Fruit fly (Drosophila melanogaster) whole organism, embryonic: ENCODE measurements around the gene RanGAP.
A peak's percentile ranks its signal among the peaks of the same experiment; 100 is the strongest.

Experiments used
- BEAF-32 ChIP-seq: fragments of 200-800 bp; sonication (Bioruptor generic); optimal IDR thresholded peaks from 3 replicates; lab custom pipeline; 2017; ENCODE audit warnings: missing biosample characterization, missing genetic modification characterization, mild to moderate bottlenecking, moderate library complexity, missing genetic modification reagents
- CG11093 ChIP-seq: fragments of 200-800 bp; sonication (Bioruptor generic); IDR thresholded peaks from 3 replicates; pipeline ENCODE4 v1.3.6; 2022; ENCODE audit warnings: missing biosample characterization, missing genetic modification characterization
- CG11504 ChIP-seq: fragments of 200-800 bp; sonication (Bioruptor generic); optimal IDR thresholded peaks from 3 replicates; lab custom pipeline; 2019; ENCODE audit warnings: missing biosample characterization, mild to moderate bottlenecking, missing genetic modification characterization, moderate library complexity
- CG11723 ChIP-seq: fragments of 200-800 bp; sonication (Bioruptor generic); optimal IDR thresholded peaks from 2 replicates; lab custom pipeline; 2017; ENCODE audit warnings: missing biosample characterization, mild to moderate bottlenecking, missing genetic modification characterization
- CG12744 ChIP-seq: fragments of 200-800 bp; sonication (Bioruptor generic); optimal IDR thresholded peaks from 2 replicates; lab custom pipeline; 2016; ENCODE audit warnings: missing biosample characterization, missing genetic modification characterization
- CG13287 ChIP-seq: fragments of 200-800 bp; sonication (Bioruptor generic); IDR thresholded peaks from 2 replicates; pipeline ENCODE4 v1.3.6; 2022; ENCODE audit warnings: missing biosample characterization, missing genetic modification characterization; ENCODE audit not compliant: partially characterized antibody
- CG15514 ChIP-seq: fragments of 200-800 bp; sonication (Bioruptor generic); optimal IDR thresholded peaks from 3 replicates; lab custom pipeline; 2017; ENCODE audit warnings: missing biosample characterization, missing genetic modification characterization, mild to moderate bottlenecking, moderate library complexity, missing genetic modification reagents
- CG16813 ChIP-seq: fragments of 200-800 bp; sonication (Bioruptor generic); IDR thresholded peaks from 3 replicates; pipeline ENCODE4 v1.3.6; 2022; ENCODE audit warnings: missing biosample characterization, missing genetic modification characterization; ENCODE audit not compliant: partially characterized antibody
- CG33557 ChIP-seq: fragments of 200-800 bp; sonication (Bioruptor generic); optimal IDR thresholded peaks from 2 replicates; lab custom pipeline; 2019; ENCODE audit warnings: missing biosample characterization, mild to moderate bottlenecking, missing genetic modification characterization, moderate library complexity
- CG4282 ChIP-seq: fragments of 200-800 bp; sonication (Bioruptor generic); optimal IDR thresholded peaks from 2 replicates; lab custom pipeline; 2016; ENCODE audit warnings: missing biosample characterization, missing genetic modification characterization
- CG43689 ChIP-seq: fragments of 200-800 bp; sonication (Bioruptor generic); IDR thresholded peaks from 2 replicates; pipeline ENCODE4 v1.3.6; 2022; ENCODE audit warnings: missing biosample characterization, missing genetic modification characterization
- CG4730 ChIP-seq: fragments of 200-800 bp; sonication (Bioruptor generic); IDR thresholded peaks from 2 replicates; pipeline ENCODE4 v1.3.6; 2022; ENCODE audit warnings: missing biosample characterization, missing genetic modification characterization
- CG6689 ChIP-seq: fragments of 200-800 bp; sonication (Bioruptor generic); IDR thresholded peaks from 2 replicates; pipeline ENCODE4 v1.3.6; 2022; ENCODE audit warnings: missing biosample characterization, missing genetic modification characterization
- CG7987 ChIP-seq: fragments of 200-800 bp; sonication (Bioruptor generic); optimal IDR thresholded peaks from 2 replicates; lab custom pipeline; 2018; ENCODE audit warnings: missing biosample characterization, mild to moderate bottlenecking, missing genetic modification characterization, moderate library complexity
- CG8290 ChIP-seq, 3 experiments: fragments of 200-800 bp; sonication (Bioruptor generic); optimal IDR thresholded peaks; 2 replicates each; lab custom pipeline; 2016 to 2019; ENCODE audit warnings: missing biosample characterization in 3 of 3, missing genetic modification characterization in 3 of 3, mild to moderate bottlenecking in 2 of 3, moderate library complexity in 1 of 3
- CG9437 ChIP-seq: fragments of 200-800 bp; sonication (Bioruptor generic); optimal IDR thresholded peaks from 2 replicates; lab custom pipeline; 2018; ENCODE audit warnings: missing biosample characterization, mild to moderate bottlenecking, missing genetic modification characterization
- Camta ChIP-seq: fragments of 200-800 bp; sonication (Bioruptor generic); optimal IDR thresholded peaks from 2 replicates; lab custom pipeline; 2016; ENCODE audit warnings: missing biosample characterization, missing genetic modification characterization
- D19A ChIP-seq: fragments of 200-800 bp; optimal IDR thresholded peaks from 3 replicates; lab custom pipeline; 2019; ENCODE audit warnings: missing biosample characterization, mild to moderate bottlenecking, missing genetic modification characterization, moderate library complexity
- Dbx ChIP-seq: fragments of 200-800 bp; sonication (Bioruptor generic); IDR thresholded peaks from 3 replicates; pipeline ENCODE4 v1.3.6; 2022; ENCODE audit warnings: missing biosample characterization, missing genetic modification characterization
- Dfd ChIP-seq, 2 experiments: fragments of >200 bp; optimal IDR thresholded peaks; 2 replicates each; lab custom pipeline; 2017; ENCODE audit warnings: missing biosample characterization in 2 of 2, missing genetic modification characterization in 2 of 2
- Dll ChIP-seq: fragments of 200-800 bp; sonication (Bioruptor generic); IDR thresholded peaks from 4 replicates; pipeline ENCODE4 v1.3.6; 2022; ENCODE audit warnings: missing biosample characterization, missing genetic modification characterization; ENCODE audit not compliant: partially characterized antibody
- Doc2 ChIP-seq: fragments of 200-800 bp; sonication (Bioruptor generic); IDR thresholded peaks from 2 replicates; pipeline ENCODE4 v1.3.6; 2022; ENCODE audit warnings: missing biosample characterization, missing genetic modification characterization
- ERR ChIP-seq: fragments of 200-800 bp; sonication (Bioruptor generic); optimal IDR thresholded peaks from 2 replicates; lab custom pipeline; 2016; ENCODE audit warnings: missing biosample characterization, missing genetic modification characterization
- Ets65A ChIP-seq: fragments of 200-800 bp; sonication (Bioruptor generic); peaks from one replicate; lab custom pipeline; 2016; ENCODE audit warnings: missing biosample characterization, missing genetic modification characterization
- Ets97D ChIP-seq: fragments of 200-800 bp; sonication (Bioruptor generic); optimal IDR thresholded peaks from 3 replicates; lab custom pipeline; 2016; ENCODE audit warnings: missing biosample characterization, missing genetic modification characterization
- H2.0 ChIP-seq: fragments of 200-800 bp; sonication (Bioruptor generic); IDR thresholded peaks from 2 replicates; pipeline ENCODE4 v1.3.6; 2022; ENCODE audit warnings: missing biosample characterization, missing genetic modification characterization
- Hmr ChIP-seq: fragments of 200-800 bp; sonication (Bioruptor generic); optimal IDR thresholded peaks from 3 replicates; lab custom pipeline; 2017; ENCODE audit warnings: mild to moderate bottlenecking, missing biosample characterization, missing genetic modification reagents, missing genetic modification characterization
- Mrtf ChIP-seq: fragments of 200-800 bp; sonication (Bioruptor generic); IDR thresholded peaks from 3 replicates; pipeline ENCODE4 v1.3.6; 2022; ENCODE audit warnings: missing biosample characterization, missing genetic modification characterization
- NFAT ChIP-seq: fragments of 200-800 bp; sonication (Bioruptor generic); IDR thresholded peaks from 2 replicates; pipeline ENCODE4 v1.3.6; 2022; ENCODE audit warnings: missing biosample characterization, missing genetic modification characterization
- Opbp ChIP-seq: fragments of 200-800 bp; sonication (Bioruptor generic); IDR thresholded peaks from 3 replicates; pipeline ENCODE4 v1.3.6; 2022; ENCODE audit warnings: missing biosample characterization, missing genetic modification characterization; ENCODE audit not compliant: partially characterized antibody
- Rfx ChIP-seq: fragments of 200-800 bp; sonication (Bioruptor generic); IDR thresholded peaks from 2 replicates; pipeline ENCODE4 v1.3.6; 2022; ENCODE audit warnings: missing biosample characterization, missing genetic modification characterization
- Side ChIP-seq: fragments of 200-800 bp; sonication (Bioruptor generic); optimal IDR thresholded peaks from 2 replicates; lab custom pipeline; 2016; ENCODE audit warnings: missing biosample characterization, missing genetic modification characterization
- Sry-δ ChIP-seq: fragments of 200-800 bp; sonication (Bioruptor generic); optimal IDR thresholded peaks from 2 replicates; lab custom pipeline; 2016; ENCODE audit warnings: missing biosample characterization, missing genetic modification characterization
- Vsx1 ChIP-seq: fragments of 200-800 bp; sonication (Bioruptor generic); optimal IDR thresholded peaks from 2 replicates; lab custom pipeline; 2017; ENCODE audit warnings: missing biosample characterization, mild to moderate bottlenecking, missing genetic modification characterization, missing genetic modification reagents
- chif ChIP-seq, 2 experiments: fragments of 200-800 bp; sonication (Bioruptor generic); optimal IDR thresholded peaks; 3 replicates each; lab custom pipeline; 2016; ENCODE audit warnings: missing biosample characterization in 2 of 2, missing genetic modification characterization in 2 of 2
- crp ChIP-seq, 2 experiments: fragments of 200-800 bp; sonication (Bioruptor generic); optimal IDR thresholded peaks; 2 replicates in 1 of 2; 3 replicates in 1 of 2; lab custom pipeline; 2017; ENCODE audit warnings: missing biosample characterization in 2 of 2, missing genetic modification characterization in 2 of 2, mild to moderate bottlenecking in 1 of 2, moderate library complexity in 1 of 2
- danr ChIP-seq: fragments of 200-800 bp; sonication (Bioruptor generic); IDR thresholded peaks from 2 replicates; pipeline ENCODE4 v1.3.6; 2022; ENCODE audit warnings: missing biosample characterization, missing genetic modification characterization
- exex ChIP-seq: fragments of 200-800 bp; sonication (Bioruptor generic); optimal IDR thresholded peaks from 4 replicates; lab custom pipeline; 2018; ENCODE audit warnings: missing biosample characterization, mild to moderate bottlenecking, missing genetic modification characterization, moderate library complexity
- gem ChIP-seq: fragments of 200-800 bp; sonication (Bioruptor generic); optimal IDR thresholded peaks from 2 replicates; lab custom pipeline; 2019; ENCODE audit warnings: missing biosample characterization, mild to moderate bottlenecking, missing genetic modification characterization, moderate library complexity
- insv ChIP-seq, 2 experiments: fragments of 200-800 bp; sonication (Bioruptor generic); optimal IDR thresholded peaks; 3 replicates each; lab custom pipeline; 2016 to 2018; ENCODE audit warnings: missing biosample characterization in 2 of 2, missing genetic modification characterization in 2 of 2
- lbe ChIP-seq: fragments of 200-800 bp; sonication (Bioruptor generic); optimal IDR thresholded peaks from 2 replicates; lab custom pipeline; 2016; ENCODE audit warnings: missing biosample characterization, mild to moderate bottlenecking, missing genetic modification characterization
- lmd ChIP-seq: fragments of 200-800 bp; sonication (Bioruptor generic); IDR thresholded peaks from 2 replicates; pipeline ENCODE4 v1.3.6; 2022; ENCODE audit warnings: missing biosample characterization, missing genetic modification characterization
- luna ChIP-seq: fragments of 200-800 bp; sonication (Bioruptor generic); optimal IDR thresholded peaks from 2 replicates; lab custom pipeline; 2016; ENCODE audit warnings: missing biosample characterization, missing genetic modification characterization
- nerfin-1 ChIP-seq: fragments of 200-800 bp; sonication (Bioruptor generic); optimal IDR thresholded peaks from 3 replicates; lab custom pipeline; 2019; ENCODE audit warnings: missing biosample characterization, mild to moderate bottlenecking, missing genetic modification characterization, moderate library complexity
- row ChIP-seq: fragments of 200-800 bp; sonication (Bioruptor generic); IDR thresholded peaks from 3 replicates; pipeline ENCODE4 v1.3.6; 2022; ENCODE audit warnings: missing biosample characterization, missing genetic modification characterization
- stwl ChIP-seq: fragments of 200-800 bp; sonication (Bioruptor generic); optimal IDR thresholded peaks from 3 replicates; lab custom pipeline; 2018; ENCODE audit warnings: missing biosample characterization, mild to moderate bottlenecking, missing genetic modification characterization, moderate library complexity
- twi ChIP-seq: fragments of 200-800 bp; optimal IDR thresholded peaks from 2 replicates; lab custom pipeline; 2019; ENCODE audit warnings: missing biosample characterization, mild to moderate bottlenecking, missing genetic modification characterization, moderate library complexity
- usp ChIP-seq: fragments of >200 bp; optimal IDR thresholded peaks from 2 replicates; lab custom pipeline; 2017; ENCODE audit warnings: missing biosample characterization, missing genetic modification characterization
- vnd ChIP-seq: fragments of 200-800 bp; sonication (Bioruptor generic); IDR thresholded peaks from 3 replicates; pipeline ENCODE4 v1.3.6; 2022; ENCODE audit warnings: missing biosample characterization, missing genetic modification characterization; ENCODE audit not compliant: partially characterized antibody
- zen2 ChIP-seq: fragments of 200-800 bp; sonication (Bioruptor generic); IDR thresholded peaks from 3 replicates; pipeline ENCODE4 v1.3.6; 2022; ENCODE audit warnings: missing biosample characterization, missing genetic modification characterization; ENCODE audit not compliant: partially characterized antibody

Gene RanGAP

dm6 chr2L:19430343-19430742 is 11.4 kb upstream of the RanGAP start, which contains the start of gene RtcB (continued):
- TF ChIP-seq CG4730 (GFP tag; lab: Robert Waterston, UW) (no peak), CG9437 (GFP tag; lab: Kevin White, UChicago) (no peak), NFAT (no peak), Vsx1 (no peak), twi (tag; lab: Kevin White, UChicago) (no peak), Dfd (GFP tag; optimal IDR thresholded peaks at IDR 0.05; lab: Kevin White, UChicago) (peak in 1 of 2 experiments; percentile 62), exex (tag; lab: Kevin White, UChicago) (no peak), Ets97D (GFP tag; lab: Kevin White, UChicago) (peak; percentile 42), CG16813 (GFP tag; lab: Robert Waterston, UW) (peak; percentile 98), stwl (tag; lab: Kevin White, UChicago) (peak; percentile 49), CG12744 (GFP tag; lab: Kevin White, UChicago) (no peak), Rfx (no peak; the same call in 1 of the 2 replicates), CG4282 (GFP tag; lab: Kevin White, UChicago) (no peak), Ets65A (GFP tag; lab: Kevin White, UChicago) (peak; percentile 42), chif (GFP tag; optimal IDR thresholded peaks at IDR 0.05; lab: Kevin White, UChicago) (no peak), CG6689 (GFP tag; lab: Robert Waterston, UW) (no peak), CG7987 (no peak), CG33557 (no peak), insv (GFP tag; optimal IDR thresholded peaks at IDR 0.05; lab: Kevin White, UChicago) (peak in 1 of 2 experiments; percentile 55), Side (no peak), nerfin-1 (tag; lab: Kevin White, UChicago) (peak; percentile 58), vnd (GFP tag; lab: Robert Waterston, UW) (peak; percentile 97), CG15514 (GFP tag; lab: Kevin White, UChicago) (peak; percentile 54), Sry-δ (GFP tag; lab: Kevin White, UChicago) (peak; percentile 75), Opbp (GFP tag; lab: Robert Waterston, UW) (peak; percentile 93), CG43689 (GFP tag; lab: Robert Waterston, UW) (no peak), CG11723 (no peak), CG11093 (GFP tag; lab: Robert Waterston, UW) (no peak), crp (GFP tag; optimal IDR thresholded peaks at IDR 0.05; lab: Kevin White, UChicago) (peak in 1 of 2 experiments; percentile 66), row (GFP tag; lab: Robert Waterston, UW) (peak; percentile 62), Camta (peak; percentile 19), lbe (GFP tag; lab: Kevin White, UChicago) (peak; percentile 12), ERR (no peak), usp (GFP tag; lab: Kevin White, UChicago) (no peak), Hmr (GFP tag; lab: Kevin White, UChicago) (peak; percentile 11), luna (GFP tag; lab: Kevin White, UChicago) (no peak), danr (GFP tag; lab: Robert Waterston, UW) (no peak), CG13287 (GFP tag; lab: Robert Waterston, UW) (peak; percentile 97), Doc2 (GFP tag; lab: Robert Waterston, UW) (no peak), Mrtf (GFP tag; lab: Robert Waterston, UW) (no peak), Dbx (GFP tag; lab: Robert Waterston, UW) (0 out of 3 replicates have a peak, but pooled peaks have one; percentile 33), CG8290 (GFP tag; optimal IDR thresholded peaks at IDR 0.05; lab: Kevin White, UChicago) (peak; percentile 8), CG8290 (tag; optimal IDR thresholded peaks at IDR 0.05; lab: Kevin White, UChicago) (peak in 1 of 2 experiments; percentile 31), gem (tag; lab: Kevin White, UChicago) (peak; percentile 19), CG11504 (tag; lab: Kevin White, UChicago) (peak; percentile 33), D19A (tag; lab: Kevin White, UChicago) (no peak), H2.0 (GFP tag; lab: Robert Waterston, UW) (no peak), zen2 (GFP tag; lab: Robert Waterston, UW) (peak; percentile 92), Dll (peak; percentile 98), BEAF-32 (peak; percentile 97), lmd (GFP tag; lab: Robert Waterston, UW) (no peak)
